Worm (Caenorhabditis elegans): ENCODE data around the gene ZC412.5.
"Not testable (repeated sequence)": the region's sequence is repeated elsewhere in the genome, so short reads cannot be mapped to it uniquely, and the experiment has no call there.

ZC412.5 gene

ce11 chrV:14875371-14875770, at the start of gene ZC412.5:
ZC412.5 (minus strand) TSS chrV:14875471.
- no peak for TF ChIP-seq unc-62 (GFP tag; optimal IDR thresholded peaks at IDR 0.05)

ce11 chrV:14924104-14924503, 48.8 kb upstream of the ZC412.5 start, which contains the start of gene srg-54:
srg-54 (minus strand) TSS chrV:14924204.
- no peak for TF ChIP-seq unc-62 (GFP tag; optimal IDR thresholded peaks at IDR 0.05)

ce11 chrV:14921509-14921908, 46.2 kb upstream of the ZC412.5 start, which contains the start of gene zmp-4:
zmp-4 (minus strand) TSS chrV:14921609.
- no peak for TF ChIP-seq unc-62 (GFP tag; optimal IDR thresholded peaks at IDR 0.05)

ce11 chrV:14915599-14915998, 40.3 kb upstream of the ZC412.5 start, which contains the start of gene H12D21.11:
H12D21.11 (plus strand) TSS chrV:14915899.
- TF ChIP-seq unc-62 (GFP tag; optimal IDR thresholded peaks at IDR 0.05), result no peak

ce11 chrV:14910758-14911157, 35.5 kb upstream of the ZC412.5 start:
- no peak for TF ChIP-seq unc-62 (GFP tag; optimal IDR thresholded peaks at IDR 0.05)

- TF ChIP-seq unc-62 (GFP tag; optimal IDR thresholded peaks at IDR 0.05), result no peak
These were observed 34.1 kb upstream of the ZC412.5 start, which contains the start of gene H12D21.9 for ce11 chrV:14909331-14909835. H12D21.9 (minus strand) TSS chrV:14909478.

ce11 chrV:14907445-14907844, 32.2 kb upstream of the ZC412.5 start:
- TF ChIP-seq unc-62 (GFP tag; optimal IDR thresholded peaks at IDR 0.05), result no peak

- TF ChIP-seq unc-62 (GFP tag; optimal IDR thresholded peaks at IDR 0.05), result no peak
These were observed 25.6 kb upstream of the ZC412.5 start for ce11 chrV:14900905-14901304.

ce11 chrV:14899545-14899944, 24.3 kb upstream of the ZC412.5 start, which contains the start of gene H12D21.10:
H12D21.10 (plus strand) TSS chrV:14899804.
- TF ChIP-seq unc-62 (GFP tag; optimal IDR thresholded peaks at IDR 0.05), result no peak

ce11 chrV:14897731-14898130, 22.5 kb upstream of the ZC412.5 start, which contains the start of gene H12D21.6:
H12D21.6 (minus strand) TSS chrV:14897831.
- TF ChIP-seq unc-62 (GFP tag; optimal IDR thresholded peaks at IDR 0.05), result no peak

- TF ChIP-seq unc-62 (GFP tag; optimal IDR thresholded peaks at IDR 0.05), result no peak
These were observed 20.3 kb upstream of the ZC412.5 start, which contains the start of gene mpst-3 for ce11 chrV:14895557-14895956. mpst-3 (plus strand) TSS chrV:14895647.

- no peak for TF ChIP-seq unc-62 (GFP tag; optimal IDR thresholded peaks at IDR 0.05)
These were observed 18.2 kb upstream of the ZC412.5 start, which contains the start of the genes mpst-2 and H12D21.5 for ce11 chrV:14893355-14894050. mpst-2 (minus strand) TSS chrV:14893455. H12D21.5 (plus strand) TSS chrV:14894000.

ce11 chrV:14890782-14891181, 15.5 kb upstream of the ZC412.5 start, which contains the start of gene nspa-2:
nspa-2 (plus strand) TSS chrV:14891082.
- TF ChIP-seq unc-62 (GFP tag; optimal IDR thresholded peaks at IDR 0.05), result not testable (repeated sequence)

- TF ChIP-seq unc-62 (GFP tag; optimal IDR thresholded peaks at IDR 0.05), result no peak
These were observed 2.1 kb upstream of the ZC412.5 start for ce11 chrV:14877242-14877819.

- TF ChIP-seq unc-62 (GFP tag; optimal IDR thresholded peaks at IDR 0.05), result not testable (repeated sequence)
These were observed 1.5 kb upstream of the ZC412.5 start, which contains the start of gene ZC412.10 for ce11 chrV:14876724-14877123. ZC412.10 (minus strand) TSS chrV:14876824.

ce11 chrV:14876257-14876656, 986 bp upstream of the ZC412.5 start:
- TF ChIP-seq unc-62 (GFP tag; optimal IDR thresholded peaks at IDR 0.05), result no peak
